Worm (Caenorhabditis elegans) whole organism, early embryonic: ENCODE measurements around the gene Y7A9D.1.

Experiments
- B0310.2 ChIP-seq: sonication (generic microtip); optimal IDR thresholded peaks from 2 replicates; lab custom pipeline; 2016; ENCODE audit warnings: mild to moderate bottlenecking, missing genetic modification characterization, missing compliant biosample characterization
- F13C5.2 ChIP-seq: sonication (generic microtip); optimal IDR thresholded peaks from 2 replicates; lab custom pipeline; 2017; ENCODE audit warnings: mild to moderate bottlenecking, missing genetic modification characterization, inconsistent platforms, missing compliant biosample characterization
- aly-1 ChIP-seq: sonication (generic microtip); optimal IDR thresholded peaks from 2 replicates; lab custom pipeline; 2016; ENCODE audit warnings: missing genetic modification characterization, missing compliant biosample characterization
- ama-1 ChIP-seq: fragments of 150-350 bp; optimal IDR thresholded peaks from 2 replicates; lab custom pipeline; 2014
- ceh-13 ChIP-seq: fragments of 200-800 bp; sonication (Bioruptor generic); optimal IDR thresholded peaks from 2 replicates; lab custom pipeline; 2018; ENCODE audit warnings: mild to moderate bottlenecking, missing genetic modification characterization, missing compliant biosample characterization
- ceh-36 ChIP-seq: sonication (generic microtip); optimal IDR thresholded peaks from 2 replicates; lab custom pipeline; 2016; ENCODE audit warnings: missing genetic modification characterization, inconsistent platforms, missing compliant biosample characterization
- ets-7 ChIP-seq: sonication (generic microtip); optimal IDR thresholded peaks from 2 replicates; lab custom pipeline; 2016; ENCODE audit warnings: missing genotype, missing genetic modification characterization, missing compliant biosample characterization
- flt-1 ChIP-seq: fragments of 200-800 bp; sonication (Bioruptor generic); IDR thresholded peaks from 2 replicates; pipeline ENCODE4 v1.3.6; 2022; ENCODE audit warnings: missing genetic modification characterization, missing compliant biosample characterization
- hmbx-1 ChIP-seq: sonication (generic microtip); optimal IDR thresholded peaks from 2 replicates; lab custom pipeline; 2016; ENCODE audit warnings: mild to moderate bottlenecking, missing genetic modification characterization, missing compliant biosample characterization
- hmg-4 ChIP-seq: fragments of 200-800 bp; sonication (Bioruptor generic); optimal IDR thresholded peaks from 2 replicates; lab custom pipeline; 2018; ENCODE audit warnings: mild to moderate bottlenecking, missing genetic modification characterization, missing compliant biosample characterization
- hnd-1 ChIP-seq: sonication (generic microtip); optimal IDR thresholded peaks from 2 replicates; lab custom pipeline; 2016; ENCODE audit warnings: missing genetic modification characterization, missing compliant biosample characterization
- pes-1 ChIP-seq: fragments of 200-800 bp; sonication (Bioruptor generic); IDR thresholded peaks from 2 replicates; pipeline ENCODE4 v1.3.6; 2022; ENCODE audit warnings: missing genetic modification reagents, missing genetic modification characterization, missing compliant biosample characterization
- scrt-1 ChIP-seq: fragments of 200-800 bp; sonication (Bioruptor generic); IDR thresholded peaks from 2 replicates; pipeline ENCODE4 v1.3.6; 2022; ENCODE audit warnings: missing genetic modification characterization, missing compliant biosample characterization
- sea-1 ChIP-seq: fragments of 200-800 bp; sonication (Bioruptor generic); conservative IDR thresholded peaks from 2 replicates; pipeline ENCODE4 v1.3.6; 2022; ENCODE audit warnings: missing genetic modification characterization, missing compliant biosample characterization
- tbx-11 ChIP-seq: fragments of 200-800 bp; sonication (Bioruptor generic); IDR thresholded peaks from 2 replicates; pipeline ENCODE4 v1.3.6; 2022; ENCODE audit warnings: missing genetic modification characterization, missing compliant biosample characterization
- tbx-37 ChIP-seq: fragments of 200-800 bp; sonication (Bioruptor generic); conservative IDR thresholded peaks from 2 replicates; pipeline ENCODE4 v1.3.6; 2022; ENCODE audit warnings: missing genetic modification reagents, missing genetic modification characterization, missing compliant biosample characterization
- tra-4 ChIP-seq: sonication (generic microtip); optimal IDR thresholded peaks from 2 replicates; lab custom pipeline; 2017; ENCODE audit warnings: missing genetic modification characterization, missing compliant biosample characterization

Y7A9D.1 gene

ce11 chrIV:16346514-16346913 is 35.5 kb downstream of the Y7A9D.1 start, which contains the start of gene C35D6.3:
TSS of gene C35D6.3 (plus strand) at chrIV:16346814.
- TF ChIP-seq pes-1 (GFP tag; lab: Robert Waterston, UW) (no peak), hnd-1 (no peak), ceh-13 (GFP tag; lab: Kevin White, UChicago) (no peak), scrt-1 (GFP tag; lab: Robert Waterston, UW) (no peak), sea-1 (GFP tag; lab: Robert Waterston, UW) (no peak), tra-4 (tag; lab: Kevin White, UChicago) (no peak), B0310.2 (tag; lab: Kevin White, UChicago) (no peak), ceh-36 (tag; lab: Kevin White, UChicago) (no peak), aly-1 (tag; lab: Kevin White, UChicago) (no peak)

- no peak for TF ChIP-seq tbx-37 (GFP tag; lab: Robert Waterston, UW)
- no peak for TF ChIP-seq hnd-1
- no peak for TF ChIP-seq ama-1 (lab: Kevin White, UChicago)
- TF ChIP-seq flt-1 (GFP tag; lab: Robert Waterston, UW): no peak
- TF ChIP-seq aly-1 (tag; lab: Kevin White, UChicago): no peak
- no peak for TF ChIP-seq F13C5.2 (tag; lab: Kevin White, UChicago)
- no peak for TF ChIP-seq tra-4 (tag; lab: Kevin White, UChicago)
- no peak for TF ChIP-seq scrt-1 (GFP tag; lab: Robert Waterston, UW)
Observed at ce11 chrIV:16336721-16337120, 45.3 kb downstream of the Y7A9D.1 start, which contains the start of gene C35D6.13. TSS of gene C35D6.13 (plus strand) at chrIV:16337021.

ce11 chrIV:16335037-16335436 is 47.0 kb downstream of the Y7A9D.1 start, which contains the start of gene srz-38:
TSS of gene srz-38 (plus strand) at chrIV:16335337.
- TF ChIP-seq hmbx-1 (tag; lab: Kevin White, UChicago) (no peak), tbx-37 (GFP tag; lab: Robert Waterston, UW) (no peak), ceh-13 (GFP tag; lab: Kevin White, UChicago) (no peak), hmg-4 (GFP tag; lab: Kevin White, UChicago) (no peak), ama-1 (lab: Kevin White, UChicago) (no peak), scrt-1 (GFP tag; lab: Robert Waterston, UW) (no peak), pes-1 (GFP tag; lab: Robert Waterston, UW) (no peak), sea-1 (GFP tag; lab: Robert Waterston, UW) (no peak), hnd-1 (no peak), flt-1 (GFP tag; lab: Robert Waterston, UW) (no peak), tbx-11 (GFP tag; lab: Robert Waterston, UW) (no peak), ceh-36 (tag; lab: Kevin White, UChicago) (no peak), aly-1 (tag; lab: Kevin White, UChicago) (no peak), F13C5.2 (tag; lab: Kevin White, UChicago) (no peak), tra-4 (tag; lab: Kevin White, UChicago) (no peak), ets-7 (no peak), B0310.2 (tag; lab: Kevin White, UChicago) (no peak)

ce11 chrIV:16333121-16333520 is 48.9 kb downstream of the Y7A9D.1 start:
- TF ChIP-seq tbx-11 (GFP tag; lab: Robert Waterston, UW) (no peak), hnd-1 (no peak), sea-1 (GFP tag; lab: Robert Waterston, UW) (no peak), scrt-1 (GFP tag; lab: Robert Waterston, UW) (no peak), aly-1 (tag; lab: Kevin White, UChicago) (no peak), hmbx-1 (tag; lab: Kevin White, UChicago) (no peak), pes-1 (GFP tag; lab: Robert Waterston, UW) (no peak), tra-4 (tag; lab: Kevin White, UChicago) (no peak), tbx-37 (GFP tag; lab: Robert Waterston, UW) (no peak), ceh-13 (GFP tag; lab: Kevin White, UChicago) (no peak), ama-1 (lab: Kevin White, UChicago) (no peak), ets-7 (no peak), ceh-36 (tag; lab: Kevin White, UChicago) (no peak)

ce11 chrIV:16332585-16332984 is 49.4 kb downstream of the Y7A9D.1 start, which contains the start of gene srz-71:
TSS of gene srz-71 (plus strand) at chrIV:16332885.
- TF ChIP-seq hmbx-1 (tag; lab: Kevin White, UChicago) (no peak), tra-4 (tag; lab: Kevin White, UChicago) (no peak), sea-1 (GFP tag; lab: Robert Waterston, UW) (no peak), scrt-1 (GFP tag; lab: Robert Waterston, UW) (no peak)
